Fruit fly (Drosophila melanogaster) whole organism, embryonic: Measurements from ENCODE around the gene Sirup.
A peak's percentile ranks its signal among the peaks of the same experiment; 100 is the strongest.

Experiments
- ATbp ChIP-seq: fragments of 200-800 bp; sonication (Bioruptor generic); optimal IDR thresholded peaks from 2 replicates; lab custom pipeline; 2017; ENCODE audit warnings: missing biosample characterization, mild to moderate bottlenecking, missing genetic modification characterization, missing genetic modification reagents
- Atf-2 ChIP-seq: fragments of 200-800 bp; sonication (Bioruptor generic); optimal IDR thresholded peaks from 2 replicates; lab custom pipeline; 2016; ENCODE audit warnings: missing biosample characterization, missing genetic modification characterization
- Atf6 ChIP-seq: fragments of 200-800 bp; sonication (Bioruptor generic); IDR thresholded peaks from 2 replicates; pipeline ENCODE4 v1.3.6; 2022; ENCODE audit warnings: missing biosample characterization, missing genetic modification characterization
- B-H2 ChIP-seq: fragments of 200-800 bp; sonication (Bioruptor generic); optimal IDR thresholded peaks from 2 replicates; lab custom pipeline; 2018; ENCODE audit warnings: missing biosample characterization, mild to moderate bottlenecking, missing genetic modification characterization
- CG10654 ChIP-seq: fragments of 200-800 bp; sonication (Bioruptor generic); optimal IDR thresholded peaks from 2 replicates; lab custom pipeline; 2016; ENCODE audit warnings: missing biosample characterization, missing genetic modification characterization
- CG11398 ChIP-seq: fragments of 200-800 bp; sonication (Bioruptor generic); optimal IDR thresholded peaks from 2 replicates; lab custom pipeline; 2016; ENCODE audit warnings: missing biosample characterization, missing genetic modification characterization
- CG11456 ChIP-seq: fragments of 200-800 bp; sonication (Bioruptor generic); IDR thresholded peaks from 3 replicates; pipeline ENCODE4 v1.3.6; 2022; ENCODE audit warnings: missing biosample characterization, missing genetic modification characterization
- CG11696 ChIP-seq: fragments of 200-800 bp; sonication (Bioruptor generic); IDR thresholded peaks from 2 replicates; pipeline ENCODE4 v1.3.6; 2022; ENCODE audit warnings: missing biosample characterization, missing genetic modification characterization
- CG12659 ChIP-seq: fragments of 200-800 bp; sonication (Bioruptor generic); optimal IDR thresholded peaks from 3 replicates; lab custom pipeline; 2017; ENCODE audit warnings: mild to moderate bottlenecking, missing biosample characterization, missing genetic modification reagents, missing genetic modification characterization
- CG14860 ChIP-seq: fragments of 200-800 bp; sonication (Bioruptor generic); IDR thresholded peaks from 3 replicates; pipeline ENCODE4 v1.3.6; 2022; ENCODE audit warnings: missing biosample characterization, missing genetic modification characterization; ENCODE audit not compliant: partially characterized antibody
- CG15269 ChIP-seq: fragments of 200-800 bp; sonication (Bioruptor generic); optimal IDR thresholded peaks from 2 replicates; lab custom pipeline; 2018; ENCODE audit warnings: missing biosample characterization, mild to moderate bottlenecking, missing genetic modification characterization, moderate library complexity
- CG16815 ChIP-seq: fragments of 200-800 bp; sonication (Bioruptor generic); optimal IDR thresholded peaks from 3 replicates; lab custom pipeline; 2017; ENCODE audit warnings: missing biosample characterization, mild to moderate bottlenecking, missing genetic modification characterization
- CG17612 ChIP-seq: fragments of 200-800 bp; sonication (Bioruptor generic); IDR thresholded peaks from 2 replicates; pipeline ENCODE4 v1.3.6; 2022; ENCODE audit warnings: missing biosample characterization, missing genetic modification characterization
- CG31224 ChIP-seq: fragments of 200-800 bp; sonication (Bioruptor generic); IDR thresholded peaks from 2 replicates; pipeline ENCODE4 v1.3.6; 2022; ENCODE audit warnings: missing biosample characterization, missing genetic modification characterization
- CG31441 ChIP-seq: fragments of 200-800 bp; sonication (Bioruptor generic); IDR thresholded peaks from 2 replicates; pipeline ENCODE4 v1.3.6; 2022; ENCODE audit warnings: missing biosample characterization, missing genetic modification characterization
- CG43689 ChIP-seq: fragments of 200-800 bp; sonication (Bioruptor generic); IDR thresholded peaks from 2 replicates; pipeline ENCODE4 v1.3.6; 2022; ENCODE audit warnings: missing biosample characterization, missing genetic modification characterization
- CG4854 ChIP-seq: fragments of 200-800 bp; sonication (Bioruptor generic); optimal IDR thresholded peaks from 2 replicates; lab custom pipeline; 2016; ENCODE audit warnings: missing biosample characterization, missing genetic modification characterization, inconsistent platforms
- CG6854 ChIP-seq: fragments of 200-800 bp; sonication (Bioruptor generic); optimal IDR thresholded peaks from 3 replicates; lab custom pipeline; 2017; ENCODE audit warnings: missing biosample characterization, mild to moderate bottlenecking, missing genetic modification characterization
- CG7556 ChIP-seq: fragments of 200-800 bp; sonication (Bioruptor generic); optimal IDR thresholded peaks from 2 replicates; lab custom pipeline; 2017; ENCODE audit warnings: missing biosample characterization, mild to moderate bottlenecking, missing genetic modification characterization
- D19A ChIP-seq: fragments of 200-800 bp; optimal IDR thresholded peaks from 3 replicates; lab custom pipeline; 2019; ENCODE audit warnings: missing biosample characterization, mild to moderate bottlenecking, missing genetic modification characterization, moderate library complexity
- D19B ChIP-seq: fragments of 200-800 bp; sonication (Bioruptor generic); optimal IDR thresholded peaks from 2 replicates; lab custom pipeline; 2017; ENCODE audit warnings: missing biosample characterization, mild to moderate bottlenecking, missing genetic modification characterization
- Deaf1 ChIP-seq: fragments of 200-800 bp; optimal IDR thresholded peaks from 3 replicates; lab custom pipeline; 2019; ENCODE audit warnings: missing biosample characterization, mild to moderate bottlenecking, missing genetic modification characterization, moderate library complexity
- ERR ChIP-seq: fragments of 200-800 bp; sonication (Bioruptor generic); optimal IDR thresholded peaks from 2 replicates; lab custom pipeline; 2016; ENCODE audit warnings: missing biosample characterization, missing genetic modification characterization
- Fer1 ChIP-seq: fragments of 200-800 bp; sonication (Bioruptor generic); optimal IDR thresholded peaks from 2 replicates; lab custom pipeline; 2017; ENCODE audit warnings: missing biosample characterization, mild to moderate bottlenecking, missing genetic modification characterization
- Fer3 ChIP-seq: fragments of 200-800 bp; sonication (Bioruptor generic); optimal IDR thresholded peaks from 2 replicates; lab custom pipeline; 2018; ENCODE audit warnings: missing biosample characterization, mild to moderate bottlenecking, missing genetic modification characterization, moderate library complexity
- H15 ChIP-seq: fragments of 200-800 bp; sonication (Bioruptor generic); IDR thresholded peaks from 3 replicates; pipeline ENCODE4 v1.3.6; 2022; ENCODE audit warnings: missing biosample characterization, missing genetic modification characterization
- H2.0 ChIP-seq: fragments of 200-800 bp; sonication (Bioruptor generic); IDR thresholded peaks from 2 replicates; pipeline ENCODE4 v1.3.6; 2022; ENCODE audit warnings: missing biosample characterization, missing genetic modification characterization
- HLH54F ChIP-seq: fragments of 200-800 bp; sonication (Bioruptor generic); optimal IDR thresholded peaks from 3 replicates; lab custom pipeline; 2016; ENCODE audit warnings: missing biosample characterization, missing genetic modification characterization
- HmgD ChIP-seq: fragments of 200-800 bp; sonication (Bioruptor generic); optimal IDR thresholded peaks from 3 replicates; lab custom pipeline; 2016; ENCODE audit warnings: missing biosample characterization, missing genetic modification characterization
- Med ChIP-seq: fragments of 200-800 bp; sonication (Bioruptor generic); peaks from one replicate; lab custom pipeline; 2016; ENCODE audit warnings: missing biosample characterization, missing genetic modification characterization, mild to moderate bottlenecking, inconsistent platforms, moderate library complexity
- Ravus ChIP-seq: fragments of 200-800 bp; sonication (Bioruptor generic); IDR thresholded peaks from 2 replicates; pipeline ENCODE4 v1.3.6; 2022; ENCODE audit warnings: missing biosample characterization, missing genetic modification characterization
- Rx ChIP-seq: fragments of 200-800 bp; sonication (Bioruptor generic); IDR thresholded peaks from 2 replicates; pipeline ENCODE4 v1.3.6; 2022; ENCODE audit warnings: missing biosample characterization, missing genetic modification characterization
- Taf1 ChIP-seq: fragments of 200-800 bp; sonication (Bioruptor generic); IDR thresholded peaks from 2 replicates; pipeline ENCODE4 v1.3.6; 2022; ENCODE audit warnings: missing biosample characterization, missing genetic modification characterization
- Tbp ChIP-seq: fragments of >200 bp; optimal IDR thresholded peaks from 2 replicates; lab custom pipeline; 2018; ENCODE audit warnings: missing biosample characterization, missing genetic modification characterization
- Xrp1 ChIP-seq: fragments of 200-800 bp; sonication (Bioruptor generic); IDR thresholded peaks from 2 replicates; pipeline ENCODE4 v1.3.6; 2022; ENCODE audit warnings: missing biosample characterization, missing genetic modification characterization
- ara ChIP-seq: fragments of 200-800 bp; sonication (Bioruptor generic); IDR thresholded peaks from 2 replicates; pipeline ENCODE4 v1.3.6; 2022; ENCODE audit warnings: missing biosample characterization, missing genetic modification characterization
- cad ChIP-seq: fragments of >200 bp; optimal IDR thresholded peaks from 2 replicates; lab custom pipeline; 2017; ENCODE audit warnings: missing biosample characterization, missing genetic modification characterization
- cg ChIP-seq: fragments of 200-800 bp; sonication (Bioruptor generic); optimal IDR thresholded peaks from 3 replicates; lab custom pipeline; 2019; ENCODE audit warnings: missing biosample characterization, mild to moderate bottlenecking, missing genetic modification characterization, moderate library complexity
- chif ChIP-seq, 2 experiments: fragments of 200-800 bp; sonication (Bioruptor generic); optimal IDR thresholded peaks; 3 replicates each; lab custom pipeline; 2016; ENCODE audit warnings: missing biosample characterization in 2 of 2, missing genetic modification characterization in 2 of 2
- esg ChIP-seq: fragments of 200-800 bp; sonication (Bioruptor generic); conservative IDR thresholded peaks from 2 replicates; pipeline ENCODE4 v1.3.6; 2022; ENCODE audit warnings: missing biosample characterization, missing genetic modification characterization
- h ChIP-seq: fragments of >200 bp; optimal IDR thresholded peaks from 2 replicates; lab custom pipeline; 2017
- phol ChIP-seq: fragments of 200-800 bp; sonication (Bioruptor generic); optimal IDR thresholded peaks from 3 replicates; lab custom pipeline; 2018; ENCODE audit warnings: missing biosample characterization, mild to moderate bottlenecking, missing genetic modification characterization, moderate library complexity
- prd ChIP-seq, 3 experiments: fragments of >200 bp in 2 of 3; fragments of 200-800 bp in 1 of 3; sonication (Bioruptor generic) in 1 of 3; optimal IDR thresholded peaks in 2 of 3; IDR thresholded peaks in 1 of 3; 2 replicates in 2 of 3; 3 replicates in 1 of 3; pipeline versions ENCODE4 v1.3.6 to Lab custom; 2017 to 2022; ENCODE audit warnings: missing biosample characterization in 1 of 3, missing genetic modification characterization in 1 of 3
- shn ChIP-seq: fragments of 200-800 bp; sonication (Bioruptor generic); optimal IDR thresholded peaks from 3 replicates; lab custom pipeline; 2016; ENCODE audit warnings: missing biosample characterization, missing genetic modification characterization
- sqz ChIP-seq: fragments of 200-800 bp; sonication (Bioruptor generic); optimal IDR thresholded peaks from 3 replicates; lab custom pipeline; 2018; ENCODE audit warnings: missing biosample characterization, mild to moderate bottlenecking, missing genetic modification characterization
- stc ChIP-seq: fragments of 200-800 bp; sonication (Bioruptor generic); IDR thresholded peaks from 2 replicates; pipeline ENCODE4 v1.3.6; 2022; ENCODE audit warnings: missing biosample characterization, missing genetic modification characterization
- tgo ChIP-seq: fragments of 200-800 bp; sonication (Bioruptor generic); IDR thresholded peaks from 3 replicates; pipeline ENCODE4 v1.3.6; 2022; ENCODE audit warnings: missing biosample characterization, missing genetic modification characterization
- tio ChIP-seq: fragments of 200-800 bp; sonication (Bioruptor generic); optimal IDR thresholded peaks from 2 replicates; lab custom pipeline; 2017; ENCODE audit warnings: missing biosample characterization, missing genetic modification characterization, inconsistent platforms
- tna ChIP-seq: fragments of 200-800 bp; sonication (Bioruptor generic); IDR thresholded peaks from 2 replicates; pipeline ENCODE4 v1.3.6; 2022; ENCODE audit warnings: missing biosample characterization, missing genetic modification characterization; ENCODE audit not compliant: partially characterized antibody

The Sirup gene

DNA sequence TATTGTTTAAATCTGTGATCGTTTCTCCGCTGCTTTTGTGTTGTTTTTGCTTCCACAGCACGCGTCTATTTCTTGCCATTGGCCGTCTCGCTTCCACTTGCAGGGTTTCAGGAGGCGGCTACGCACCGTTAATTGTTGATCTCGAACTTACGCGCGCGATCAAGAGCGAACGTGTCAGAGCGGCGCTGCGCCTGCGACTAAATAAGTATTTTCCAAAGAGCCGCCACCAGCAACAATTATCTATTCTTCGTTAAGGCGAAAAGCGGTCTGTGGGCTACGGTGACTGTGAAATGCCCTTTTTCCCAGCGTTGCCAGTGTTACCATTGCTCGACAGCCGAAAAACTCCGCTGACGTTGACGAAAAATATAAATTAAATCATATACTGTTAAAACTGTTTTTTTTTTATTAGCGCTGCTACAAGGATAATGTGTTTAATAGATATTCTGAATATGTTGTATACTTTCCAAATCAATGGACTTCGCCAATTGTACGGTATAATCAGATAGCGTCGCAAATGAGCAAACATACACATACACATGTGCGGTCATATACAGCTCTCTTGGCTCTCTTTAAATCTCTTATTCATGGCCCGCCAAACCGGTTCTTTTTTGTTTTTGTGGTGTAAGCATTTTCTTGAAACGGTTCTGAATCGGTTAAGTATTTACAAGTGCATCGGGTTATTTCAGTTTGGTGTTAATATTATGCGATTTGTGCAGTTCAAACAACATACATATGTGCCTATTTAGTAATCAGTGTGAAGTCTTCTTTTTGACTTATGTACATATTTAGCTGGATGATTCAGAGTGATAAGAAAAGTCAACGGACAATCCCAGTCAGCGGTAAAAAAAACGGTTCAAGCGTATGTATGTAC is 4.5 kb upstream of the Sirup start, which contains the start of gene pes (continued):
- TF ChIP-seq sqz (peak; percentile 90), CG11696 (peak; percentile 81), CG15269 (tag; lab: Kevin White, UChicago) (peak; percentile 29), Tbp (GFP tag; lab: Kevin White, UChicago) (no peak), prd (optimal IDR thresholded peaks at IDR 0.05; lab: Kevin White, UChicago) (no peak), prd (GFP tag; IDR thresholded peaks at IDR 0.05; lab: Robert Waterston, UW) (peak; percentile 97), CG31441 (GFP tag; lab: Robert Waterston, UW) (peak; percentile 90), cad (GFP tag; lab: Kevin White, UChicago) (no peak), Xrp1 (GFP tag; lab: Robert Waterston, UW) (peak; percentile 97), D19B (GFP tag; lab: Kevin White, UChicago) (peak; percentile 88), Atf6 (GFP tag; lab: Robert Waterston, UW) (peak; percentile 95), H15 (GFP tag; lab: Robert Waterston, UW) (peak; percentile 93), Ravus (GFP tag; lab: Robert Waterston, UW) (peak; percentile 78), cg (peak; percentile 92), chif (GFP tag; optimal IDR thresholded peaks at IDR 0.05; lab: Kevin White, UChicago) (peak; percentile 6 to 62), stc (GFP tag; lab: Robert Waterston, UW) (peak; percentile 92), B-H2 (GFP tag; lab: Kevin White, UChicago) (peak; percentile 65), CG6854 (GFP tag; lab: Kevin White, UChicago) (peak; percentile 92), ara (GFP tag; lab: Robert Waterston, UW) (peak; percentile 90), CG10654 (GFP tag; lab: Kevin White, UChicago) (peak; percentile 88), Med (GFP tag; lab: Kevin White, UChicago) (peak; percentile 97), CG43689 (GFP tag; lab: Robert Waterston, UW) (no peak), CG14860 (GFP tag; lab: Robert Waterston, UW) (no peak), Atf-2 (GFP tag; lab: Kevin White, UChicago) (peak; percentile 86), ATbp (peak; percentile 66), HLH54F (GFP tag; lab: Kevin White, UChicago) (peak; percentile 78), CG11398 (peak; percentile 3), Taf1 (GFP tag; lab: Robert Waterston, UW) (peak; percentile 88), CG31224 (GFP tag; lab: Robert Waterston, UW) (peak; percentile 89), CG11456 (GFP tag; lab: Robert Waterston, UW) (0 out of 3 replicates have a peak, but pooled peaks have one; percentile 19), ERR (peak; percentile 64), Deaf1 (tag; lab: Kevin White, UChicago) (peak; percentile 58), HmgD (GFP tag; lab: Kevin White, UChicago) (no peak), CG4854 (peak; percentile 81), CG12659 (GFP tag; lab: Kevin White, UChicago) (peak; percentile 92), esg (GFP tag; lab: Robert Waterston, UW) (peak; percentile 76), D19A (tag; lab: Kevin White, UChicago) (peak; percentile 100), Rx (GFP tag; lab: Robert Waterston, UW) (peak; percentile 91), tna (GFP tag; lab: Robert Waterston, UW) (peak; percentile 51; the same call in 1 of the 2 replicates), Fer3 (tag; lab: Kevin White, UChicago) (peak; percentile 92), CG16815 (GFP tag; lab: Kevin White, UChicago) (peak; percentile 74), Fer1 (GFP tag; lab: Kevin White, UChicago) (peak; percentile 97), phol (peak; percentile 93), shn (GFP tag; lab: Kevin White, UChicago) (no peak), H2.0 (GFP tag; lab: Robert Waterston, UW) (peak; percentile 94), CG7556 (GFP tag; lab: Kevin White, UChicago) (peak; percentile 82), tio (peak; percentile 30), h (lab: Kevin White, UChicago) (no peak), CG17612 (GFP tag; lab: Robert Waterston, UW) (peak; percentile 82), tgo (GFP tag; lab: Robert Waterston, UW) (no peak; the same call in 2 of the 3 replicates)
